Fruit fly (Drosophila melanogaster) whole organism, pupa: Measurements from ENCODE around the gene ihog.

Source experiments
- CG10348 ChIP-seq: fragments of 200-800 bp; sonication (Bioruptor generic); IDR thresholded peaks from 2 replicates; pipeline ENCODE4 v1.3.6; 2022; ENCODE audit warnings: missing biosample characterization, missing genetic modification characterization
- CG12605 ChIP-seq: fragments of 200-800 bp; sonication (Bioruptor generic); IDR thresholded peaks from 2 replicates; pipeline ENCODE4 v1.3.6; 2022; ENCODE audit warnings: missing biosample characterization, missing genetic modification characterization
- CG13204 ChIP-seq: fragments of 200-800 bp; sonication (Bioruptor generic); optimal IDR thresholded peaks from 2 replicates; lab custom pipeline; 2018; ENCODE audit warnings: missing biosample characterization, mild to moderate bottlenecking, missing genetic modification characterization, moderate library complexity
- CG14655 ChIP-seq: fragments of 200-800 bp; sonication (Bioruptor generic); optimal IDR thresholded peaks from 3 replicates; lab custom pipeline; 2017; ENCODE audit warnings: mild to moderate bottlenecking, missing biosample characterization, missing genetic modification reagents, missing genetic modification characterization
- CG15710 ChIP-seq: fragments of 200-800 bp; sonication (Bioruptor generic); optimal IDR thresholded peaks from 2 replicates; lab custom pipeline; 2018; ENCODE audit warnings: missing biosample characterization, mild to moderate bottlenecking, missing genetic modification characterization, moderate library complexity
- CG17806 ChIP-seq: fragments of 200-800 bp; sonication (Bioruptor generic); optimal IDR thresholded peaks from 2 replicates; lab custom pipeline; 2018; ENCODE audit warnings: missing biosample characterization, mild to moderate bottlenecking, missing genetic modification characterization, moderate library complexity
- CG32121 ChIP-seq: fragments of 200-800 bp; sonication (Bioruptor generic); IDR thresholded peaks from 2 replicates; pipeline ENCODE4 v1.3.6; 2022; ENCODE audit warnings: missing biosample characterization, missing genetic modification characterization
- CG34367 ChIP-seq: fragments of 200-800 bp; sonication (Bioruptor generic); optimal IDR thresholded peaks from 2 replicates; lab custom pipeline; 2018; ENCODE audit warnings: missing biosample characterization, mild to moderate bottlenecking, missing genetic modification characterization
- CG4496 ChIP-seq: fragments of 200-800 bp; sonication (Bioruptor generic); IDR thresholded peaks from 3 replicates; pipeline ENCODE4 v1.3.6; 2022; ENCODE audit warnings: missing biosample characterization, missing genetic modification characterization
- CG8159 ChIP-seq: fragments of 200-800 bp; sonication (Bioruptor generic); optimal IDR thresholded peaks from 3 replicates; lab custom pipeline; 2018; ENCODE audit warnings: missing biosample characterization, mild to moderate bottlenecking, missing genetic modification characterization, moderate library complexity
- CG8301 ChIP-seq: fragments of 200-800 bp; sonication (Bioruptor generic); optimal IDR thresholded peaks from 2 replicates; lab custom pipeline; 2018; ENCODE audit warnings: missing biosample characterization, mild to moderate bottlenecking, missing genetic modification characterization
- CG9948 ChIP-seq: fragments of 200-800 bp; sonication (Bioruptor generic); optimal IDR thresholded peaks from 2 replicates; lab custom pipeline; 2018; ENCODE audit warnings: missing biosample characterization, mild to moderate bottlenecking, missing genetic modification characterization, moderate library complexity
- D1 ChIP-seq: fragments of 200-800 bp; sonication (Bioruptor generic); optimal IDR thresholded peaks from 2 replicates; lab custom pipeline; 2018; ENCODE audit warnings: missing biosample characterization, mild to moderate bottlenecking, missing genetic modification characterization, moderate library complexity
- EcR ChIP-seq: fragments of 200-800 bp; sonication (Bioruptor generic); optimal IDR thresholded peaks from 3 replicates; lab custom pipeline; 2019; ENCODE audit warnings: missing biosample characterization, missing genetic modification characterization, mild to moderate bottlenecking, moderate library complexity, missing genetic modification reagents
- Ets98B ChIP-seq: fragments of 200-800 bp; sonication (Bioruptor generic); IDR thresholded peaks from 2 replicates; pipeline ENCODE4 v1.3.6; 2022; ENCODE audit warnings: missing biosample characterization, missing genetic modification characterization
- Pif1A ChIP-seq: fragments of 200-800 bp; sonication (Bioruptor generic); optimal IDR thresholded peaks from 3 replicates; lab custom pipeline; 2016; ENCODE audit warnings: missing biosample characterization, missing genetic modification characterization
- Pif1B ChIP-seq: fragments of 200-800 bp; sonication (Bioruptor generic); optimal IDR thresholded peaks from 3 replicates; lab custom pipeline; 2016; ENCODE audit warnings: missing biosample characterization, missing genetic modification characterization
- Snoo ChIP-seq: fragments of 200-800 bp; sonication (Bioruptor generic); optimal IDR thresholded peaks from 3 replicates; lab custom pipeline; 2017; ENCODE audit warnings: missing biosample characterization, mild to moderate bottlenecking, missing genetic modification characterization, inconsistent platforms
- fd96Ca ChIP-seq: fragments of 200-800 bp; sonication (Bioruptor generic); IDR thresholded peaks from 3 replicates; pipeline ENCODE4 v1.3.6; 2022; ENCODE audit warnings: missing biosample characterization, missing genetic modification characterization
- gl ChIP-seq: fragments of 200-800 bp; sonication (Bioruptor generic); optimal IDR thresholded peaks from 2 replicates; lab custom pipeline; 2018; ENCODE audit warnings: missing biosample characterization, mild to moderate bottlenecking, missing genetic modification characterization
- rn ChIP-seq: fragments of 200-800 bp; sonication (Bioruptor generic); IDR thresholded peaks from 2 replicates; pipeline ENCODE4 v1.3.6; 2022; ENCODE audit warnings: missing biosample characterization, missing genetic modification characterization

The ihog gene

dm6 chr2L:6950096-6950495 lies 1.5 kb upstream of the ihog start, which contains the start of the genes Gas41 and SA1:
Gas41 (minus strand) TSS chr2L:6950207.
SA1 (plus strand) TSS chr2L:6950421.
- TF ChIP-seq CG12605 (GFP tag; lab: Robert Waterston, UW): no peak
- peak; percentile 30 for TF ChIP-seq Snoo (tag; lab: Kevin White, UChicago)
- TF ChIP-seq Pif1B (GFP tag; lab: Kevin White, UChicago): no peak
- peak; percentile 25 for TF ChIP-seq gl
- no peak for TF ChIP-seq EcR (GFP tag; lab: Kevin White, UChicago)
- peak; percentile 86 for TF ChIP-seq CG32121
- no peak for TF ChIP-seq CG13204 (GFP tag; lab: Kevin White, UChicago)
- TF ChIP-seq CG10348 (GFP tag; lab: Robert Waterston, UW): no peak
- TF ChIP-seq CG8159 (tag; lab: Kevin White, UChicago): peak; percentile 82
- peak; percentile 48 for TF ChIP-seq CG34367
- no peak for TF ChIP-seq CG8301 (tag; lab: Kevin White, UChicago)
- no peak for TF ChIP-seq fd96Ca (GFP tag; lab: Robert Waterston, UW)
- TF ChIP-seq D1 (tag; lab: Kevin White, UChicago): no peak
- TF ChIP-seq CG9948 (tag; lab: Kevin White, UChicago): peak; percentile 82
- TF ChIP-seq CG4496 (GFP tag; lab: Robert Waterston, UW): peak; percentile 87
- TF ChIP-seq CG15710 (tag; lab: Kevin White, UChicago): peak; percentile 92
- TF ChIP-seq CG17806: peak; percentile 86
- no peak for TF ChIP-seq CG14655 (GFP tag; lab: Kevin White, UChicago)
- peak; percentile 70 for TF ChIP-seq rn (GFP tag; lab: Robert Waterston, UW)
- no peak for TF ChIP-seq Pif1A
- peak; percentile 85 for TF ChIP-seq Ets98B
- TF ChIP-seq, all 21 proteins: peak for 11

DNA sequence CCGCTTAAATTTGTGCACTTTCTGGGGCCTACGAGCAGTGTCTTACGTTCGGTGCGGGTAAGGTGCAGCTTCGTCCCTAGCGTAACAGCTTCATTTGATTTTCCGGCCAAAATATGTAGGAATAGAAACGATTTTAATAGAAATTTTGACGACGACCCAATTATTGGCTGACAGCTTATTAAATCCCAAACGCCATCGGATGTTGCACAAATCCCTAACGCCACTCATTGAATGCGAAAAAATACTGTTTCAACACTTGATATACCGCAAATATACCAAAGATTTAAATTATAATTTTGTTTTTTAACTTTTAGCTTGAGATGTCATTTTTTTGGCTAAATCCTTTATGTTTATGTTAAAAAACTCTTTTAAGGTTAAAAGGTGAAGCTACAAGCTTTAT lies 3.5 kb downstream of the ihog start, which contains the start of gene Fgop2:
Fgop2 (minus strand) TSS at position 202 of the 400 bp plus-strand sequence.
- TF ChIP-seq gl (no peak), Pif1A (no peak), D1 (tag; lab: Kevin White, UChicago) (no peak), CG34367 (no peak), CG13204 (GFP tag; lab: Kevin White, UChicago) (no peak), CG15710 (tag; lab: Kevin White, UChicago) (no peak), CG14655 (GFP tag; lab: Kevin White, UChicago) (no peak), Ets98B (no peak), CG4496 (GFP tag; lab: Robert Waterston, UW) (no peak), CG9948 (tag; lab: Kevin White, UChicago) (no peak), CG17806 (no peak), EcR (GFP tag; lab: Kevin White, UChicago) (no peak), CG12605 (GFP tag; lab: Robert Waterston, UW) (no peak), CG8159 (tag; lab: Kevin White, UChicago) (no peak), Snoo (tag; lab: Kevin White, UChicago) (no peak), CG8301 (tag; lab: Kevin White, UChicago) (no peak), Pif1B (GFP tag; lab: Kevin White, UChicago) (no peak), rn (GFP tag; lab: Robert Waterston, UW) (no peak), CG10348 (GFP tag; lab: Robert Waterston, UW) (no peak)

dm6 chr2L:6942714-6943113 lies 5.9 kb downstream of the ihog start, which contains the start of gene CG18304:
CG18304 (minus strand) TSS chr2L:6942814.
- TF ChIP-seq CG4496 (GFP tag; lab: Robert Waterston, UW) (no peak), CG17806 (no peak), CG12605 (GFP tag; lab: Robert Waterston, UW) (no peak), Snoo (tag; lab: Kevin White, UChicago) (no peak)
- TF ChIP-seq, all 21 proteins: peak for 0

DNA sequence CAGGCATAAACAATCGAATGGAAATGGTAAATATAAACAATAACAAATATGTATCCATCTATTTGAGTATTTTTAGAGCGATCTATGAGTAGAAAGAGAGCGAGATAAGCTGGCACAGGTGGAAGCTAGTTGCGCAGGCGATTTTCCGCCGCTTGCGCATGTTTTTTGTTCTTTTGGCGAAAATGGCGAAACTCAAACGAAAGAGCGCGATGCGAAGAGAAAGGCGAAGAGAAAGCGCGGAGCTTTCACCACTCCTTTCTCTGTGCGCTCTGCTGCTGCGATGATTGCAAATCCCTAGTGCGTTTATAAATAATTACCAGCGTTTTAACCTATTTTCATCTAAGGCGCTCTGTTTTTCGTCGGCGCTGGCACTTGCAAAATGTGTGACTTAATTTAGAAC lies 6.9 kb downstream of the ihog start:
- TF ChIP-seq CG34367 (no peak), D1 (tag; lab: Kevin White, UChicago) (no peak), rn (GFP tag; lab: Robert Waterston, UW) (no peak), gl (no peak), CG32121 (no peak), Ets98B (no peak), EcR (GFP tag; lab: Kevin White, UChicago) (no peak), CG8301 (tag; lab: Kevin White, UChicago) (no peak), Snoo (tag; lab: Kevin White, UChicago) (no peak), Pif1B (GFP tag; lab: Kevin White, UChicago) (no peak), CG15710 (tag; lab: Kevin White, UChicago) (no peak), CG13204 (GFP tag; lab: Kevin White, UChicago) (no peak), CG14655 (GFP tag; lab: Kevin White, UChicago) (no peak), CG12605 (GFP tag; lab: Robert Waterston, UW) (no peak), CG17806 (no peak), CG8159 (tag; lab: Kevin White, UChicago) (no peak), CG10348 (GFP tag; lab: Robert Waterston, UW) (no peak), CG4496 (GFP tag; lab: Robert Waterston, UW) (no peak), CG9948 (tag; lab: Kevin White, UChicago) (no peak), fd96Ca (GFP tag; lab: Robert Waterston, UW) (no peak)

dm6 chr2L:6939698-6940097 lies 8.9 kb downstream of the ihog start:
- TF ChIP-seq CG32121: peak; percentile 7; the same call in 1 of the 2 replicates
- no peak for TF ChIP-seq CG9948 (tag; lab: Kevin White, UChicago)

dm6 chr2L:6931821-6932220 lies 16.8 kb downstream of the ihog start, which contains the start of gene CG43232:
CG43232 (plus strand) TSS chr2L:6932121.
- TF ChIP-seq CG4496 (GFP tag; lab: Robert Waterston, UW) (no peak), Snoo (tag; lab: Kevin White, UChicago) (no peak), rn (GFP tag; lab: Robert Waterston, UW) (no peak), CG8159 (tag; lab: Kevin White, UChicago) (no peak), D1 (tag; lab: Kevin White, UChicago) (no peak), CG14655 (GFP tag; lab: Kevin White, UChicago) (no peak), Ets98B (no peak), EcR (GFP tag; lab: Kevin White, UChicago) (no peak), CG8301 (tag; lab: Kevin White, UChicago) (no peak)
